Fruit fly (Drosophila melanogaster) Kc167 (cell line): ENCODE results near the gene CG43098.

ENCODE experiments used
- Myc ChIP-seq: fragments of >200 bp; optimal IDR thresholded peaks from 2 replicates; lab custom pipeline; 2017; ENCODE audit warnings: missing external identifiers
- Sin3A ChIP-seq: fragments of >200 bp; optimal IDR thresholded peaks from 2 replicates; lab custom pipeline; 2018; ENCODE audit warnings: missing external identifiers
- h ChIP-seq: fragments of >200 bp; optimal IDR thresholded peaks from 3 replicates; lab custom pipeline; 2018; ENCODE audit warnings: missing external identifiers
- insv ChIP-seq: fragments of >200 bp; optimal IDR thresholded peaks from 3 replicates; lab custom pipeline; 2018; ENCODE audit warnings: missing external identifiers
- psq ChIP-seq: fragments of >200 bp; optimal IDR thresholded peaks from 2 replicates; lab custom pipeline; 2017; ENCODE audit warnings: missing external identifiers
- ttk ChIP-seq: sonication (Bioruptor generic); optimal IDR thresholded peaks from 2 replicates; lab custom pipeline; 2017; ENCODE audit warnings: missing external identifiers

CG43098 gene

dm6 chr3L:3667594-3667993, 8.7 kb downstream of the CG43098 start:
- TF ChIP-seq Sin3A (lab: Kevin White, UChicago) (no peak), Myc (no peak), ttk (lab: Kevin White, UChicago) (no peak), psq (lab: Kevin White, UChicago) (no peak), insv (lab: Kevin White, UChicago) (no peak)

- TF ChIP-seq Sin3A (lab: Kevin White, UChicago) (no peak), insv (lab: Kevin White, UChicago) (no peak), ttk (lab: Kevin White, UChicago) (no peak)
Measured at dm6 chr3L:3672490-3673107, 13.7 kb downstream of the CG43098 start.

dm6 chr3L:3678375-3678774, 19.5 kb downstream of the CG43098 start:
- TF ChIP-seq ttk (lab: Kevin White, UChicago) (no peak), Myc (no peak), insv (lab: Kevin White, UChicago) (no peak), psq (lab: Kevin White, UChicago) (no peak)

- no peak for TF ChIP-seq Myc
- no peak for TF ChIP-seq Sin3A (lab: Kevin White, UChicago)
- TF ChIP-seq ttk (lab: Kevin White, UChicago), result no peak
- TF ChIP-seq h (lab: Kevin White, UChicago), result no peak
- TF ChIP-seq psq (lab: Kevin White, UChicago), result no peak
- no peak for TF ChIP-seq insv (lab: Kevin White, UChicago)
Measured at dm6 chr3L:3684004-3684403, 25.1 kb downstream of the CG43098 start.

- no peak for TF ChIP-seq Sin3A (lab: Kevin White, UChicago)
Measured at dm6 chr3L:3686274-3686673, 27.4 kb downstream of the CG43098 start.

- TF ChIP-seq Sin3A (lab: Kevin White, UChicago), result no peak
- no peak for TF ChIP-seq Myc
- no peak for TF ChIP-seq psq (lab: Kevin White, UChicago)
- no peak for TF ChIP-seq insv (lab: Kevin White, UChicago)
- TF ChIP-seq ttk (lab: Kevin White, UChicago), result no peak
- TF ChIP-seq h (lab: Kevin White, UChicago), result no peak
Measured at dm6 chr3L:3690085-3690484, 31.2 kb downstream of the CG43098 start.

dm6 chr3L:3691639-3692038, 32.8 kb downstream of the CG43098 start:
- TF ChIP-seq psq (lab: Kevin White, UChicago), result no peak

- TF ChIP-seq insv (lab: Kevin White, UChicago) (no peak), Myc (no peak)
Measured at dm6 chr3L:3695379-3695778, 36.5 kb downstream of the CG43098 start.

- no peak for TF ChIP-seq Myc
- no peak for TF ChIP-seq h (lab: Kevin White, UChicago)
- no peak for TF ChIP-seq Sin3A (lab: Kevin White, UChicago)
- no peak for TF ChIP-seq insv (lab: Kevin White, UChicago)
- no peak for TF ChIP-seq ttk (lab: Kevin White, UChicago)
- TF ChIP-seq psq (lab: Kevin White, UChicago), result no peak
Measured at dm6 chr3L:3702033-3702432, 43.2 kb downstream of the CG43098 start.

dm6 chr3L:3702489-3702888, 43.6 kb downstream of the CG43098 start:
- TF ChIP-seq ttk (lab: Kevin White, UChicago), result no peak
- no peak for TF ChIP-seq h (lab: Kevin White, UChicago)
- no peak for TF ChIP-seq psq (lab: Kevin White, UChicago)
- no peak for TF ChIP-seq Sin3A (lab: Kevin White, UChicago)
- TF ChIP-seq insv (lab: Kevin White, UChicago), result no peak
- TF ChIP-seq Myc, result no peak

- TF ChIP-seq psq (lab: Kevin White, UChicago) (no peak), h (lab: Kevin White, UChicago) (no peak), Myc (no peak)
Measured at dm6 chr3L:3705936-3706335, 47.1 kb downstream of the CG43098 start.

- TF ChIP-seq insv (lab: Kevin White, UChicago), result no peak
- no peak for TF ChIP-seq ttk (lab: Kevin White, UChicago)
- no peak for TF ChIP-seq Myc
- no peak for TF ChIP-seq Sin3A (lab: Kevin White, UChicago)
- TF ChIP-seq psq (lab: Kevin White, UChicago), result no peak
- TF ChIP-seq h (lab: Kevin White, UChicago), result no peak
Measured at dm6 chr3L:3706782-3707181, 47.9 kb downstream of the CG43098 start.

dm6 chr3L:3707929-3708328, 49.1 kb downstream of the CG43098 start:
- TF ChIP-seq h (lab: Kevin White, UChicago) (no peak), Sin3A (lab: Kevin White, UChicago) (no peak)
